Fruit fly (Drosophila melanogaster) whole organism, embryonic: Measurements from ENCODE around the gene CG42585.

ENCODE experiments used
- Abd-B ChIP-seq: fragments of 200-800 bp; sonication (Bioruptor generic); optimal IDR thresholded peaks from 2 replicates; lab custom pipeline; 2018; ENCODE audit warnings: missing biosample characterization, mild to moderate bottlenecking, missing genetic modification characterization, moderate library complexity
- C15 ChIP-seq: fragments of 200-800 bp; sonication (Bioruptor generic); IDR thresholded peaks from 3 replicates; pipeline ENCODE4 v1.3.6; 2022; ENCODE audit warnings: missing biosample characterization, missing genetic modification characterization
- CG10147 ChIP-seq: fragments of 200-800 bp; sonication (Bioruptor generic); optimal IDR thresholded peaks from 2 replicates; lab custom pipeline; 2019; ENCODE audit warnings: missing biosample characterization, mild to moderate bottlenecking, missing genetic modification characterization, moderate library complexity
- CG10431 ChIP-seq: fragments of 200-800 bp; sonication (Bioruptor generic); optimal IDR thresholded peaks from 3 replicates; lab custom pipeline; 2018; ENCODE audit warnings: missing biosample characterization, mild to moderate bottlenecking, missing genetic modification characterization
- CG10543 ChIP-seq: fragments of 200-800 bp; sonication (Bioruptor generic); optimal IDR thresholded peaks from 3 replicates; lab custom pipeline; 2017; ENCODE audit warnings: missing biosample characterization, mild to moderate bottlenecking, missing genetic modification characterization, moderate library complexity
- CG12104 ChIP-seq: fragments of 200-800 bp; sonication (Bioruptor generic); optimal IDR thresholded peaks from 3 replicates; lab custom pipeline; 2016; ENCODE audit warnings: missing biosample characterization, missing genetic modification characterization
- CG12391 ChIP-seq: fragments of 200-800 bp; sonication (Bioruptor generic); optimal IDR thresholded peaks from 3 replicates; lab custom pipeline; 2018; ENCODE audit warnings: missing biosample characterization, mild to moderate bottlenecking, missing genetic modification characterization, moderate library complexity
- CG12744 ChIP-seq: fragments of 200-800 bp; sonication (Bioruptor generic); optimal IDR thresholded peaks from 2 replicates; lab custom pipeline; 2016; ENCODE audit warnings: missing biosample characterization, missing genetic modification characterization
- CG12769 ChIP-seq: fragments of 200-800 bp; sonication (Bioruptor generic); optimal IDR thresholded peaks from 2 replicates; lab custom pipeline; 2019; ENCODE audit warnings: missing biosample characterization, mild to moderate bottlenecking, missing genetic modification characterization, moderate library complexity
- CG2129 ChIP-seq: fragments of 200-800 bp; sonication (Bioruptor generic); IDR thresholded peaks from 2 replicates; pipeline ENCODE4 v1.3.6; 2022; ENCODE audit warnings: missing biosample characterization, missing genetic modification characterization; ENCODE audit not compliant: partially characterized antibody
- CG2875 ChIP-seq: fragments of 200-800 bp; sonication (Bioruptor generic); optimal IDR thresholded peaks from 2 replicates; lab custom pipeline; 2017; ENCODE audit warnings: missing biosample characterization, mild to moderate bottlenecking, missing genetic modification characterization, missing genetic modification reagents
- CG2889 ChIP-seq: fragments of 200-800 bp; sonication (Bioruptor generic); IDR thresholded peaks from 3 replicates; pipeline ENCODE4 v1.3.6; 2022; ENCODE audit warnings: missing biosample characterization, missing genetic modification characterization
- CG43689 ChIP-seq: fragments of 200-800 bp; sonication (Bioruptor generic); IDR thresholded peaks from 2 replicates; pipeline ENCODE4 v1.3.6; 2022; ENCODE audit warnings: missing biosample characterization, missing genetic modification characterization
- CG4617 ChIP-seq: fragments of 200-800 bp; sonication (Bioruptor generic); optimal IDR thresholded peaks from 3 replicates; lab custom pipeline; 2016; ENCODE audit warnings: missing biosample characterization, missing genetic modification characterization, borderline replicate concordance
- CG6272 ChIP-seq: fragments of 200-800 bp; sonication (Bioruptor generic); IDR thresholded peaks from 2 replicates; pipeline ENCODE4 v1.3.6; 2022; ENCODE audit warnings: missing biosample characterization, missing genetic modification characterization
- CG6854 ChIP-seq: fragments of 200-800 bp; sonication (Bioruptor generic); optimal IDR thresholded peaks from 3 replicates; lab custom pipeline; 2017; ENCODE audit warnings: missing biosample characterization, mild to moderate bottlenecking, missing genetic modification characterization
- CG7987 ChIP-seq: fragments of 200-800 bp; sonication (Bioruptor generic); optimal IDR thresholded peaks from 2 replicates; lab custom pipeline; 2018; ENCODE audit warnings: missing biosample characterization, mild to moderate bottlenecking, missing genetic modification characterization, moderate library complexity
- CG8089 ChIP-seq: fragments of 200-800 bp; sonication (Bioruptor generic); optimal IDR thresholded peaks from 3 replicates; lab custom pipeline; 2016; ENCODE audit warnings: missing biosample characterization, missing genetic modification characterization
- CG8478 ChIP-seq: fragments of >200 bp; optimal IDR thresholded peaks from 2 replicates; lab custom pipeline; 2018
- CG9876 ChIP-seq: fragments of 200-800 bp; sonication (Bioruptor generic); optimal IDR thresholded peaks from 2 replicates; lab custom pipeline; 2016; ENCODE audit warnings: missing biosample characterization, missing genetic modification characterization
- Chrac-16 ChIP-seq: fragments of 200-800 bp; sonication (Bioruptor generic); optimal IDR thresholded peaks from 3 replicates; lab custom pipeline; 2016; ENCODE audit warnings: missing biosample characterization, missing genetic modification characterization
- CrebB ChIP-seq: fragments of 200-800 bp; sonication (Bioruptor generic); optimal IDR thresholded peaks from 3 replicates; lab custom pipeline; 2018; ENCODE audit warnings: missing biosample characterization, mild to moderate bottlenecking, missing genetic modification characterization
- Hmr ChIP-seq: fragments of 200-800 bp; sonication (Bioruptor generic); optimal IDR thresholded peaks from 3 replicates; lab custom pipeline; 2017; ENCODE audit warnings: mild to moderate bottlenecking, missing biosample characterization, missing genetic modification reagents, missing genetic modification characterization
- Hmx ChIP-seq: fragments of 200-800 bp; sonication (Bioruptor generic); optimal IDR thresholded peaks from 2 replicates; lab custom pipeline; 2016; ENCODE audit warnings: missing biosample characterization, missing genetic modification characterization
- Lhr ChIP-seq: fragments of 200-800 bp; sonication (Bioruptor generic); optimal IDR thresholded peaks from 3 replicates; lab custom pipeline; 2017; ENCODE audit warnings: mild to moderate bottlenecking, missing biosample characterization, missing genetic modification reagents, missing genetic modification characterization
- NC2α ChIP-seq: fragments of 200-800 bp; sonication (Bioruptor generic); optimal IDR thresholded peaks from 2 replicates; lab custom pipeline; 2016; ENCODE audit warnings: missing biosample characterization, missing genetic modification characterization
- Nf-YB ChIP-seq: fragments of 200-800 bp; sonication (Bioruptor generic); optimal IDR thresholded peaks from 3 replicates; lab custom pipeline; 2019; ENCODE audit warnings: missing biosample characterization, mild to moderate bottlenecking, missing genetic modification characterization, moderate library complexity
- Rfx ChIP-seq: fragments of 200-800 bp; sonication (Bioruptor generic); IDR thresholded peaks from 2 replicates; pipeline ENCODE4 v1.3.6; 2022; ENCODE audit warnings: missing biosample characterization, missing genetic modification characterization
- Sry-β ChIP-seq: fragments of 200-800 bp; sonication (Bioruptor generic); optimal IDR thresholded peaks from 2 replicates; lab custom pipeline; 2018; ENCODE audit warnings: missing biosample characterization, mild to moderate bottlenecking, missing genetic modification characterization, moderate library complexity
- abd-A ChIP-seq: fragments of 200-800 bp; sonication (Bioruptor generic); optimal IDR thresholded peaks from 3 replicates; lab custom pipeline; 2019; ENCODE audit warnings: missing biosample characterization, mild to moderate bottlenecking, missing genetic modification characterization, moderate library complexity
- ac ChIP-seq: fragments of 200-800 bp; sonication (Bioruptor generic); optimal IDR thresholded peaks from 3 replicates; lab custom pipeline; 2017; ENCODE audit warnings: missing biosample characterization, mild to moderate bottlenecking, missing genetic modification characterization
- bbx ChIP-seq: fragments of 200-800 bp; sonication (Bioruptor generic); IDR thresholded peaks from 2 replicates; pipeline ENCODE4 v1.3.6; 2022; ENCODE audit warnings: missing biosample characterization, missing genetic modification characterization; ENCODE audit not compliant: partially characterized antibody
- bigmax ChIP-seq: fragments of 200-800 bp; sonication (Bioruptor generic); optimal IDR thresholded peaks from 2 replicates; lab custom pipeline; 2018; ENCODE audit warnings: missing biosample characterization, mild to moderate bottlenecking, missing genetic modification characterization
- bsh ChIP-seq, 2 experiments: fragments of 200-800 bp; sonication (Bioruptor generic); optimal IDR thresholded peaks; 2 replicates each; lab custom pipeline; 2017 to 2018; ENCODE audit warnings: mild to moderate bottlenecking in 2 of 2, missing biosample characterization in 2 of 2, missing genetic modification characterization in 2 of 2, moderate library complexity in 1 of 2
- chif ChIP-seq, 2 experiments: fragments of 200-800 bp; sonication (Bioruptor generic); optimal IDR thresholded peaks; 3 replicates each; lab custom pipeline; 2016; ENCODE audit warnings: missing biosample characterization in 2 of 2, missing genetic modification characterization in 2 of 2
- dmrt99B ChIP-seq: fragments of 200-800 bp; sonication (Bioruptor generic); optimal IDR thresholded peaks from 2 replicates; lab custom pipeline; 2018; ENCODE audit warnings: missing biosample characterization, mild to moderate bottlenecking, missing genetic modification characterization, moderate library complexity
- dpn ChIP-seq, 2 experiments: fragments of 200-800 bp; sonication (Bioruptor generic); optimal IDR thresholded peaks; 3 replicates each; lab custom pipeline; 2016; ENCODE audit warnings: missing biosample characterization in 2 of 2, missing genetic modification characterization in 2 of 2
- fd3F ChIP-seq: fragments of 200-800 bp; sonication (Bioruptor generic); optimal IDR thresholded peaks from 2 replicates; lab custom pipeline; 2018; ENCODE audit warnings: missing biosample characterization, mild to moderate bottlenecking, missing genetic modification characterization, moderate library complexity
- fu2 ChIP-seq: fragments of 200-800 bp; sonication (Bioruptor generic); optimal IDR thresholded peaks from 2 replicates; lab custom pipeline; 2016; ENCODE audit warnings: missing biosample characterization, missing genetic modification characterization
- h ChIP-seq: fragments of >200 bp; optimal IDR thresholded peaks from 2 replicates; lab custom pipeline; 2017
- klu ChIP-seq: fragments of 200-800 bp; sonication (Bioruptor generic); IDR thresholded peaks from 2 replicates; pipeline ENCODE4 v1.3.6; 2022; ENCODE audit warnings: missing biosample characterization, missing genetic modification characterization
- lab ChIP-seq: fragments of 200-800 bp; sonication (Bioruptor generic); optimal IDR thresholded peaks from 3 replicates; lab custom pipeline; 2017; ENCODE audit warnings: missing biosample characterization, missing genetic modification characterization, mild to moderate bottlenecking, moderate library complexity, missing genetic modification reagents
- nau ChIP-seq: fragments of 200-800 bp; sonication (Bioruptor generic); optimal IDR thresholded peaks from 3 replicates; lab custom pipeline; 2017; ENCODE audit warnings: missing biosample characterization, mild to moderate bottlenecking, missing genetic modification characterization, missing genetic modification reagents
- nom ChIP-seq: fragments of 200-800 bp; sonication (Bioruptor generic); optimal IDR thresholded peaks from 2 replicates; lab custom pipeline; 2017; ENCODE audit warnings: missing biosample characterization, missing genetic modification characterization, mild to moderate bottlenecking, moderate library complexity, missing genetic modification reagents
- oc ChIP-seq: fragments of 200-800 bp; sonication (Bioruptor generic); optimal IDR thresholded peaks from 2 replicates; lab custom pipeline; 2018; ENCODE audit warnings: missing biosample characterization, mild to moderate bottlenecking, missing genetic modification characterization, moderate library complexity
- pfk ChIP-seq: fragments of 200-800 bp; sonication (Bioruptor generic); optimal IDR thresholded peaks from 2 replicates; lab custom pipeline; 2018; ENCODE audit warnings: missing biosample characterization, mild to moderate bottlenecking, missing genetic modification characterization, moderate library complexity
- pnt ChIP-seq: fragments of 200-800 bp; sonication (Bioruptor generic); optimal IDR thresholded peaks from 3 replicates; lab custom pipeline; 2016; ENCODE audit warnings: missing biosample characterization, missing genetic modification characterization
- sim ChIP-seq: fragments of 200-800 bp; sonication (Bioruptor generic); IDR thresholded peaks from 2 replicates; pipeline ENCODE4 v1.3.6; 2022; ENCODE audit warnings: missing biosample characterization, missing genetic modification characterization
- sqz ChIP-seq: fragments of 200-800 bp; sonication (Bioruptor generic); optimal IDR thresholded peaks from 3 replicates; lab custom pipeline; 2018; ENCODE audit warnings: missing biosample characterization, mild to moderate bottlenecking, missing genetic modification characterization
- tx ChIP-seq: fragments of 200-800 bp; sonication (Bioruptor generic); optimal IDR thresholded peaks from 2 replicates; lab custom pipeline; 2016; ENCODE audit warnings: missing biosample characterization, missing genetic modification characterization
- zen2 ChIP-seq: fragments of 200-800 bp; sonication (Bioruptor generic); IDR thresholded peaks from 3 replicates; pipeline ENCODE4 v1.3.6; 2022; ENCODE audit warnings: missing biosample characterization, missing genetic modification characterization; ENCODE audit not compliant: partially characterized antibody

CG42585 gene

DNA sequence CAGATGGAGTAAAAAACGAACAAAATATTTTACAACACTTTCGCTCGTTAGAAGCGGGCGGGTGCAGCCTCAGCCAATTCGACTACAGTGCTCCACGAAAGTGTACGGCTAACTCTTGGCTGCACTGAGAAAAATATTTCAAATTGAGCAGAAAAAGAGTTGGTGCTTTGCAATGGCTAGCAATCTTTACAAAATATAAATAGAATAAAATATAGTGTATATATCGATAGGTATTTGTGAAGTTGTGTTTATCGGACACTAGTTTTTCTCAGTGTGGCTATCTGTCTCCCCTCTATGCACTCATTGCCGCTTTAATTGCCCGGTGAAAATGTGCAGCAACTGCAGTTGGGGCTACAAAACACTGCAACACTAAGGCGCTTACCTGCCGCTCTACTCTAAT lies 38.2 kb upstream of the CG42585 start (continued):
- TF ChIP-seq Nf-YB (GFP tag; lab: Kevin White, UChicago) (no peak), fd3F (GFP tag; lab: Kevin White, UChicago) (no peak), CG12104 (peak; percentile 3), CG7987 (GFP tag; lab: Kevin White, UChicago) (no peak), nau (GFP tag; lab: Kevin White, UChicago) (no peak), oc (tag; lab: Kevin White, UChicago) (peak; percentile 75), CG43689 (GFP tag; lab: Robert Waterston, UW) (no peak), CrebB (tag; lab: Kevin White, UChicago) (no peak), CG12769 (peak; percentile 49), Lhr (GFP tag; lab: Kevin White, UChicago) (peak; percentile 56), CG8089 (GFP tag; lab: Kevin White, UChicago) (no peak), Sry-β (GFP tag; lab: Kevin White, UChicago) (no peak), CG10147 (peak; percentile 28), CG6854 (no peak), h (no peak), bsh (GFP tag; optimal IDR thresholded peaks at IDR 0.05; lab: Kevin White, UChicago) (peak in 1 of 2 experiments; percentile 85), Abd-B (GFP tag; lab: Kevin White, UChicago) (peak; percentile 77), CG4617 (GFP tag; lab: Kevin White, UChicago) (peak; percentile 21), CG6272 (GFP tag; lab: Robert Waterston, UW) (no peak), CG2875 (peak; percentile 61), NC2α (no peak), ac (GFP tag; lab: Kevin White, UChicago) (peak; percentile 28), CG2129 (GFP tag; lab: Robert Waterston, UW) (no peak), Rfx (GFP tag; lab: Robert Waterston, UW) (no peak), CG12744 (GFP tag; lab: Kevin White, UChicago) (no peak), klu (no peak), CG2889 (GFP tag; lab: Robert Waterston, UW) (0 out of 3 replicates have a peak, but pooled peaks have one; percentile 34), dpn (GFP tag; optimal IDR thresholded peaks at IDR 0.05; lab: Kevin White, UChicago) (peak in 1 of 2 experiments; percentile 38), pnt (peak; percentile 42), pfk (GFP tag; lab: Kevin White, UChicago) (no peak), abd-A (tag; lab: Kevin White, UChicago) (no peak), sim (0 out of 2 replicates have a peak, but pooled peaks have one; percentile 38), lab (GFP tag; lab: Kevin White, UChicago) (no peak), CG12391 (peak; percentile 73), nom (GFP tag; lab: Kevin White, UChicago) (no peak), fu2 (GFP tag; lab: Kevin White, UChicago) (no peak), bbx (GFP tag; lab: Robert Waterston, UW) (no peak), chif (GFP tag; optimal IDR thresholded peaks at IDR 0.05; lab: Kevin White, UChicago) (peak in 1 of 2 experiments; percentile 50), tx (GFP tag; lab: Kevin White, UChicago) (no peak), zen2 (no peak), bigmax (GFP tag; lab: Kevin White, UChicago) (no peak), C15 (GFP tag; lab: Robert Waterston, UW) (no peak), CG10431 (no peak), Hmx (GFP tag; lab: Kevin White, UChicago) (no peak), CG10543 (GFP tag; lab: Kevin White, UChicago) (no peak), Chrac-16 (peak; percentile 54), dmrt99B (tag; lab: Kevin White, UChicago) (peak; percentile 60), CG9876 (GFP tag; lab: Kevin White, UChicago) (no peak), sqz (no peak), Hmr (no peak), CG8478 (lab: Kevin White, UChicago) (no peak)
